Fruit fly (Drosophila melanogaster) whole organism, prepupa: ENCODE data around the gene Edg78E.

Experiments used
- Gug ChIP-seq: fragments of 200-800 bp; sonication (Bioruptor generic); IDR thresholded peaks from 2 replicates; pipeline ENCODE4 v1.3.6; 2022; ENCODE audit warnings: missing biosample characterization, missing genetic modification characterization
- achi ChIP-seq: fragments of 200-800 bp; sonication (Bioruptor generic); optimal IDR thresholded peaks from 3 replicates; lab custom pipeline; 2016; ENCODE audit warnings: missing biosample characterization, missing genetic modification characterization
- dac ChIP-seq: fragments of 200-800 bp; sonication (Bioruptor generic); optimal IDR thresholded peaks from 2 replicates; lab custom pipeline; 2017; ENCODE audit warnings: missing biosample characterization, mild to moderate bottlenecking, missing genetic modification characterization

- TF ChIP-seq achi (peak; percentile 98), Gug (GFP tag; lab: Robert Waterston, UW) (peak; percentile 72), dac (GFP tag; lab: Kevin White, UChicago) (peak; percentile 8)
These were observed 43.7 kb downstream of the Edg78E start for dm6 chr3L:21253761-21254523.
